Worm (Caenorhabditis elegans) whole organism, L4 larva: Measurements from ENCODE around the gene gas-1.
A peak's percentile ranks its signal among the peaks of the same experiment; 100 is the strongest.

Experiments used
- T26A8.4 ChIP-seq: fragments of 200-800 bp; sonication (Bioruptor generic); IDR thresholded peaks from 2 replicates; pipeline ENCODE4 v1.3.6; 2022; ENCODE audit warnings: missing genetic modification characterization, missing compliant biosample characterization
- Y105C5A.15 ChIP-seq: fragments of 200-800 bp; sonication (Bioruptor generic); IDR thresholded peaks from 2 replicates; pipeline ENCODE4 v1.3.6; 2022; ENCODE audit warnings: missing genetic modification characterization, missing compliant biosample characterization
- Y75B8A.6 ChIP-seq: fragments of 200-800 bp; sonication (Bioruptor generic); IDR thresholded peaks from 2 replicates; pipeline ENCODE4 v1.3.6; 2022; ENCODE audit warnings: missing genetic modification reagents, missing genetic modification characterization, missing compliant biosample characterization
- attf-4 ChIP-seq: sonication (generic microtip); optimal IDR thresholded peaks from 3 replicates; lab custom pipeline; 2017; ENCODE audit warnings: missing biosample characterization, missing genetic modification characterization
- ceh-20 ChIP-seq: fragments of 200-800 bp; sonication (Bioruptor generic); IDR thresholded peaks from 2 replicates; pipeline ENCODE4 v1.3.6; 2022; ENCODE audit warnings: missing genetic modification reagents, missing genetic modification characterization, missing compliant biosample characterization
- ceh-32 ChIP-seq: sonication (generic microtip); optimal IDR thresholded peaks from 2 replicates; lab custom pipeline; 2016; ENCODE audit warnings: mild to moderate bottlenecking, missing genetic modification characterization, missing compliant biosample characterization; ENCODE audit not compliant: poor library complexity
- ctbp-1 ChIP-seq: fragments of 200-800 bp; sonication (Bioruptor generic); IDR thresholded peaks from 2 replicates; pipeline ENCODE4 v1.3.6; 2022; ENCODE audit warnings: missing genetic modification reagents, missing genetic modification characterization, missing compliant biosample characterization
- daf-16 ChIP-seq, 3 experiments: sonication (generic microtip); optimal IDR thresholded peaks; 2 replicates each; lab custom pipeline; 2016 to 2017; ENCODE audit warnings: missing genetic modification characterization in 3 of 3, missing genetic modification reagents in 3 of 3, mild to moderate bottlenecking in 2 of 3, missing compliant biosample characterization in 2 of 3, missing biosample characterization in 1 of 3, moderate library complexity in 1 of 3
- dmd-6 ChIP-seq: fragments of 200-800 bp; sonication (Bioruptor generic); IDR thresholded peaks from 2 replicates; pipeline ENCODE4 v1.3.6; 2022; ENCODE audit warnings: missing genetic modification reagents, missing genetic modification characterization, missing compliant biosample characterization
- duxl-1 ChIP-seq: sonication (generic microtip); optimal IDR thresholded peaks from 2 replicates; lab custom pipeline; 2016; ENCODE audit warnings: mild to moderate bottlenecking, missing genetic modification characterization, moderate library complexity, missing compliant biosample characterization; ENCODE audit not compliant: poor library complexity
- dve-1 ChIP-seq: sonication (generic microtip); optimal IDR thresholded peaks from 2 replicates; lab custom pipeline; 2017; ENCODE audit warnings: antibody characterized with exemption, mild to moderate bottlenecking, missing genetic modification characterization, missing compliant biosample characterization; ENCODE audit not compliant: insufficient read depth
- egl-43 ChIP-seq: fragments of 200-800 bp; sonication (Bioruptor generic); IDR thresholded peaks from 2 replicates; pipeline ENCODE4 v1.3.6; 2022; ENCODE audit warnings: missing genetic modification reagents, missing genetic modification characterization, missing compliant biosample characterization
- gei-8 ChIP-seq: fragments of 200-800 bp; sonication (Bioruptor generic); optimal IDR thresholded peaks from 2 replicates; lab custom pipeline; 2018; ENCODE audit warnings: mild to moderate bottlenecking, missing genetic modification characterization, missing compliant biosample characterization
- hlh-11 ChIP-seq: fragments of 200-800 bp; sonication (Bioruptor generic); optimal IDR thresholded peaks from 2 replicates; lab custom pipeline; 2018; ENCODE audit warnings: mild to moderate bottlenecking, missing genetic modification characterization, missing compliant biosample characterization
- hlh-30 ChIP-seq: sonication (generic microtip); optimal IDR thresholded peaks from 2 replicates; lab custom pipeline; 2017; ENCODE audit warnings: antibody characterized with exemption, mild to moderate bottlenecking, missing genetic modification characterization, missing compliant biosample characterization; ENCODE audit not compliant: insufficient read depth
- lin-13 ChIP-seq: fragments of 150-350 bp; optimal IDR thresholded peaks from 2 replicates; lab custom pipeline; 2014; ENCODE audit warnings: missing biosample characterization, missing genetic modification reagents, missing genetic modification characterization
- lin-38 ChIP-seq: fragments of 200-800 bp; sonication (Bioruptor generic); IDR thresholded peaks from 2 replicates; pipeline ENCODE4 v1.3.6; 2022; ENCODE audit warnings: missing genetic modification reagents, missing genetic modification characterization, missing compliant biosample characterization
- lir-3 ChIP-seq: sonication (generic microtip); optimal IDR thresholded peaks from 2 replicates; lab custom pipeline; 2016; ENCODE audit warnings: mild to moderate bottlenecking, missing genetic modification characterization, missing compliant biosample characterization
- mdt-29 ChIP-seq: fragments of 200-800 bp; sonication (Bioruptor generic); IDR thresholded peaks from 2 replicates; pipeline ENCODE4 v1.3.6; 2022; ENCODE audit warnings: missing genetic modification reagents, missing genetic modification characterization, missing compliant biosample characterization
- mes-2 ChIP-seq: sonication (generic microtip); optimal IDR thresholded peaks from 2 replicates; lab custom pipeline; 2016; ENCODE audit warnings: missing genotype, mild to moderate bottlenecking, missing genetic modification characterization, missing compliant biosample characterization; ENCODE audit not compliant: poor library complexity, severe bottlenecking
- mxl-2 ChIP-seq: fragments of 200-800 bp; sonication (Bioruptor generic); conservative IDR thresholded peaks from 2 replicates; pipeline ENCODE4 v1.3.6; 2022; ENCODE audit warnings: missing genetic modification reagents, missing genetic modification characterization, missing compliant biosample characterization
- nhr-237 ChIP-seq: sonication (generic microtip); optimal IDR thresholded peaks from 2 replicates; lab custom pipeline; 2017; ENCODE audit warnings: missing biosample characterization, missing genetic modification characterization
- nhr-42 ChIP-seq: fragments of 200-800 bp; sonication (Bioruptor generic); IDR thresholded peaks from 2 replicates; pipeline ENCODE4 v1.3.6; 2022; ENCODE audit warnings: missing genetic modification characterization, missing compliant biosample characterization
- nhr-48 ChIP-seq: sonication (generic microtip); optimal IDR thresholded peaks from 2 replicates; lab custom pipeline; 2016; ENCODE audit warnings: mild to moderate bottlenecking, missing genetic modification characterization, missing compliant biosample characterization
- pha-4 ChIP-seq, 2 experiments: fragments of 150-350 bp in 1 of 2; fragments of 200-800 bp in 1 of 2; sonication (Bioruptor generic) in 1 of 2; IDR thresholded peaks in 1 of 2; optimal IDR thresholded peaks in 1 of 2; 2 replicates each; pipeline versions ENCODE4 v1.3.6 to Lab custom; 2014 to 2022; ENCODE audit warnings: missing genetic modification characterization in 2 of 2, missing genetic modification reagents in 2 of 2, missing biosample characterization in 1 of 2, missing compliant biosample characterization in 1 of 2
- set-16 ChIP-seq: fragments of 200-800 bp; sonication (Bioruptor generic); IDR thresholded peaks from 2 replicates; pipeline ENCODE4 v1.3.6; 2022; ENCODE audit warnings: missing genetic modification reagents, missing genetic modification characterization, missing compliant biosample characterization
- snpc-1.2 ChIP-seq: fragments of 200-800 bp; sonication (Bioruptor generic); IDR thresholded peaks from 2 replicates; pipeline ENCODE4 v1.3.6; 2022; ENCODE audit warnings: missing genetic modification reagents, missing genetic modification characterization, missing compliant biosample characterization
- spr-3 ChIP-seq: fragments of 200-800 bp; sonication (Bioruptor generic); optimal IDR thresholded peaks from 2 replicates; lab custom pipeline; 2018; ENCODE audit warnings: mild to moderate bottlenecking, missing genetic modification characterization, missing compliant biosample characterization
- tra-1 ChIP-seq: fragments of 200-800 bp; sonication (Bioruptor generic); IDR thresholded peaks from 2 replicates; pipeline ENCODE4 v1.3.6; 2022; ENCODE audit warnings: missing genetic modification reagents, missing genetic modification characterization, missing compliant biosample characterization
- vab-7 ChIP-seq: fragments of 200-800 bp; sonication (Bioruptor generic); IDR thresholded peaks from 2 replicates; pipeline ENCODE4 v1.3.6; 2022; ENCODE audit warnings: missing genetic modification reagents, missing genetic modification characterization, missing compliant biosample characterization
- zfp-3 ChIP-seq: fragments of 200-800 bp; sonication (Bioruptor generic); conservative IDR thresholded peaks from 2 replicates; pipeline ENCODE4 v1.3.6; 2022; ENCODE audit warnings: missing genetic modification reagents, missing genetic modification characterization, missing compliant biosample characterization

The gas-1 gene

DNA sequence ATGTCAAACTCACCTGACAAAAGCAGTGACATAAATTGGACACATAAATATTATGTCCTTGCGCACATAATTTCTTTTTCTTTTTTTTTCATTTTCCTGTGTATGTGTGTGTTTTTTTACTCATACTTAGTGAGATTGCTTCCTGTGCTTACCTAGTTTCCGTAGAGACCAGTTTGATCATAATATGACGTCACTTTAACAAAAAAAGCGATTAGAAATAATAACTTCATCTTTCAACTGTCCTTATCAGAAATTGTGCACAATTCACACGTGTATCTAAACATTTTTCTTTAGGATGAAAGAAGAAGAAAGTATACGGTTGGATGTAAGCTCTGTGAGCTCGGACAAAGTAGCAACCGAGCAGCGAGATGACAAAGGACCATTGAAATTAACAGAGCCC, 31.8 kb upstream of the gas-1 start (continued):
- TF ChIP-seq pha-4 (GFP tag; IDR thresholded peaks at IDR 0.05; lab: Robert Waterston, UW), result no peak
- TF ChIP-seq pha-4 (tag; optimal IDR thresholded peaks at IDR 0.05; lab: Kevin White, UChicago), result no peak

DNA sequence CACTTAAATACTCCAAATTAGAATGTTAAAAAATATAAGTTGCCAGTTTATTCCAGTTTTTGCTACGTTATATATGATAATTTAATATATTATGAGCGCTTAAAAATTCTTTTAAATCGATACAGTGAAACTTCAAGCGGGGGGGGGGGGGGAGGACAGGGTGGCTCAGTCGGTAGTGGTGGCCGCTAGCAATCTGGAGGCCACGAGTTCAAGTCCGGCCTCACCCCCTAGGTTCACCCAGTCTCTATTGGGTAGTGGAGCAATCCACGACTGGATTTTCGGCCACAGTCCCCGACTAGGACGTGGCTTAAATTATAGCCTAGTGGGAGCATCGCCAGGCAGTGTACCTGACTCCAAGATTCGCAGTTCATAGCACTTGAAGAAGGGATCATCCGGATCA, 30.8 kb upstream of the gas-1 start:
- TF ChIP-seq set-16 (peak; percentile 82), ceh-32 (tag; lab: Kevin White, UChicago) (no peak)
- TF ChIP-seq, all 104 proteins: peak for 1

DNA sequence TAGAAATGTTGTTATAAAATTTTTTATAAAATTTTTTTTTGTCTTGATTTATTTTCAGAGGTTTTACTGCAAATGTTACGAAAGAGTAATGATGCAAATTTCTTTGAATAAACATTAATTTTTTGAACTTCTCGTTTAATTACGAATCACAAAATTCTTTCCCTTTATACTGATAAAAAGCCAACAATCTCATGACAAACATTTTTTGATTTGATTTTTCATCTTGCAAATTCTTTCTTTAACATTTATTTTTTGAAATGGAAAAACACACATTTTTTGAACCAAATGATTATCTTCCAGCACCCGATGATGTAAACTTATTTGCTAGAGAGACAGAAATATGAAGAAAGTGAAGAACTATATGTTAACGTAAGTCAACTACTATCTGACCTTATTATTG, 30.0 kb upstream of the gas-1 start, which contains the start of gene K09E9.1:
K09E9.1 (plus strand) TSS at position 301 of the 400 bp plus-strand sequence.
- TF ChIP-seq spr-3 (GFP tag; lab: Kevin White, UChicago), result no peak
- TF ChIP-seq daf-16 (GFP tag; optimal IDR thresholded peaks at IDR 0.05; lab: Kevin White, UChicago), result no peak
- peak; percentile 14 for TF ChIP-seq daf-16 (tag; optimal IDR thresholded peaks at IDR 0.05; lab: Kevin White, UChicago)

DNA sequence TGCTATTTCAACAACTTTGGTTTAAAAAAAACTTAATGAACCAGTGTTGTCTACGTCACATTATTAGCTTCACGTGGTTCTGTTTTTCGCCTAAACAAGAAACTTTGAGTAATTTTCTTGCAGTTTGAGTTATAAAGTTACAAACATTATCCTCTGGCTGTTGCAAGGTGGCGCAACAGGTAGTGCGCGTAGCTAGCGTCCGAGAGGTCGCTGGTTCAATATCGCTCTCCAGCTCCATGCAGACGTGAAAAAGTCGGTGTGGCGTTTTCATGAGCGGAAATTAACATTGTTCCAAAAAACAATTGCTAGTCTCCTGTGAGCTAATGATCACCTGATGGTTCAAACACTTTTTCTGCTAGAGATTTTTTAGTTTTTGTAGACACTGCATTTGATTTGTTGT, 29.1 kb upstream of the gas-1 start:
- TF ChIP-seq lin-13, result peak; percentile 17
- 0 out of 2 replicates have a peak, but pooled peaks have one; percentile 24 for TF ChIP-seq nhr-42 (GFP tag; lab: Robert Waterston, UW)
- peak; percentile 75 for TF ChIP-seq egl-43 (GFP tag; lab: Robert Waterston, UW)
- TF ChIP-seq hlh-30 (tag; lab: Kevin White, UChicago), result peak; percentile 48
- no peak for TF ChIP-seq attf-4 (tag; lab: Kevin White, UChicago)
- peak; percentile 32 for TF ChIP-seq hlh-11 (tag; lab: Kevin White, UChicago)
- TF ChIP-seq lin-38 (GFP tag; lab: Robert Waterston, UW), result peak; percentile 46
- TF ChIP-seq vab-7 (GFP tag; lab: Robert Waterston, UW), result peak; percentile 61; the same call in 1 of the 2 replicates
- TF ChIP-seq gei-8 (GFP tag; lab: Kevin White, UChicago), result no peak
- 0 out of 2 replicates have a peak, but pooled peaks have one; percentile 21 for TF ChIP-seq tra-1 (GFP tag; lab: Robert Waterston, UW)
- peak; percentile 36; the same call in 1 of the 2 replicates for TF ChIP-seq T26A8.4
- 0 out of 2 replicates have a peak, but pooled peaks have one; percentile 48 for TF ChIP-seq zfp-3
- TF ChIP-seq dmd-6 (GFP tag; lab: Robert Waterston, UW), result peak; percentile 52
- no peak for TF ChIP-seq Y75B8A.6 (GFP tag; lab: Robert Waterston, UW)
- peak; percentile 68; the same call in 1 of the 2 replicates for TF ChIP-seq pha-4 (GFP tag; IDR thresholded peaks at IDR 0.05; lab: Robert Waterston, UW)
- no peak for TF ChIP-seq pha-4 (tag; optimal IDR thresholded peaks at IDR 0.05; lab: Kevin White, UChicago)
- no peak for TF ChIP-seq nhr-237 (tag; lab: Kevin White, UChicago)
- TF ChIP-seq lir-3 (tag; lab: Kevin White, UChicago), result peak; percentile 12
- TF ChIP-seq snpc-1.2 (GFP tag; lab: Robert Waterston, UW), result peak; percentile 68
- TF ChIP-seq daf-16 (GFP tag; optimal IDR thresholded peaks at IDR 0.05; lab: Kevin White, UChicago), result peak in 1 of 2 experiments; percentile 52
- TF ChIP-seq daf-16 (tag; optimal IDR thresholded peaks at IDR 0.05; lab: Kevin White, UChicago), result peak; percentile 50
- peak; percentile 49 for TF ChIP-seq duxl-1 (tag; lab: Kevin White, UChicago)
- TF ChIP-seq mes-2 (tag; lab: Kevin White, UChicago), result peak; percentile 46
- 0 out of 2 replicates have a peak, but pooled peaks have one; percentile 48 for TF ChIP-seq Y105C5A.15 (GFP tag; lab: Robert Waterston, UW)
- TF ChIP-seq nhr-48 (tag; lab: Kevin White, UChicago), result peak; percentile 30
- no peak for TF ChIP-seq mdt-29
- TF ChIP-seq dve-1 (tag; lab: Kevin White, UChicago), result peak; percentile 72
- TF ChIP-seq ctbp-1, result 0 out of 2 replicates have a peak, but pooled peaks have one; percentile 19
- 0 out of 2 replicates have a peak, but pooled peaks have one; percentile 33 for TF ChIP-seq ceh-20 (GFP tag; lab: Robert Waterston, UW)
- TF ChIP-seq mxl-2 (GFP tag; lab: Robert Waterston, UW), result no peak
